Fruit fly (Drosophila melanogaster) whole organism, wandering third instar larva: ENCODE data around the gene Tnks.
A peak's percentile ranks its signal among the peaks of the same experiment; 100 is the strongest.

ENCODE experiments used
- Abd-B ChIP-seq: fragments of >200 bp; optimal IDR thresholded peaks from 2 replicates; lab custom pipeline; 2017; ENCODE audit warnings: missing biosample characterization, missing genetic modification characterization
- CG32264 ChIP-seq: fragments of 200-800 bp; sonication (Bioruptor generic); optimal IDR thresholded peaks from 2 replicates; lab custom pipeline; 2016; ENCODE audit warnings: missing biosample characterization, missing genetic modification characterization
- CG9705 ChIP-seq: fragments of 200-800 bp; sonication (Bioruptor generic); optimal IDR thresholded peaks from 2 replicates; lab custom pipeline; 2018; ENCODE audit warnings: missing biosample characterization, mild to moderate bottlenecking, missing genetic modification characterization
- CrebA ChIP-seq: fragments of 200-800 bp; sonication (Bioruptor generic); optimal IDR thresholded peaks from 2 replicates; lab custom pipeline; 2016; ENCODE audit warnings: missing biosample characterization, mild to moderate bottlenecking, missing genetic modification characterization, borderline replicate concordance
- Dfd ChIP-seq: fragments of >200 bp; optimal IDR thresholded peaks from 2 replicates; lab custom pipeline; 2017; ENCODE audit warnings: missing biosample characterization, missing genetic modification characterization
- Dif ChIP-seq: fragments of 200-275, 200-300 bp; sonication (Bioruptor generic); optimal IDR thresholded peaks from 2 replicates; lab custom pipeline; 2018; ENCODE audit warnings: missing biosample characterization, missing genetic modification characterization; ENCODE audit not compliant: partially characterized antibody
- GATAd ChIP-seq: sonication (Bioruptor generic); optimal IDR thresholded peaks from 2 replicates; lab custom pipeline; 2016; ENCODE audit warnings: missing biosample characterization, missing genetic modification characterization
- HLH106 ChIP-seq: fragments of 200-800 bp; optimal IDR thresholded peaks from 3 replicates; lab custom pipeline; 2019; ENCODE audit warnings: missing biosample characterization, mild to moderate bottlenecking, missing genetic modification characterization, moderate library complexity
- Hnf4 ChIP-seq: fragments of 200-800 bp; sonication (Bioruptor generic); optimal IDR thresholded peaks from 2 replicates; lab custom pipeline; 2016; ENCODE audit warnings: missing biosample characterization, mild to moderate bottlenecking, missing genetic modification characterization
- Hr78 ChIP-seq: fragments of >200 bp; optimal IDR thresholded peaks from 2 replicates; lab custom pipeline; 2017; ENCODE audit warnings: missing biosample characterization, missing genetic modification characterization
- Hr83 ChIP-seq: fragments of 200-300 bp; sonication (Bioruptor generic); optimal IDR thresholded peaks from 2 replicates; lab custom pipeline; 2016; ENCODE audit warnings: missing biosample characterization, mild to moderate bottlenecking, missing genetic modification characterization, moderate library complexity; ENCODE audit not compliant: poor library complexity, severe bottlenecking
- Jra ChIP-seq: sonication (Bioruptor generic); optimal IDR thresholded peaks from 2 replicates; lab custom pipeline; 2016; ENCODE audit warnings: missing biosample characterization, missing genetic modification characterization
- Mio ChIP-seq: sonication (Bioruptor generic); optimal IDR thresholded peaks from 2 replicates; lab custom pipeline; 2016; ENCODE audit warnings: missing biosample characterization, missing genetic modification characterization
- Myc ChIP-seq: fragments of >200 bp; optimal IDR thresholded peaks from 2 replicates; lab custom pipeline; 2017
- N ChIP-seq: fragments of >200 bp; optimal IDR thresholded peaks from 2 replicates; lab custom pipeline; 2018; ENCODE audit warnings: missing biosample characterization, missing external identifiers, missing genetic modification characterization
- OdsH ChIP-seq: fragments of 200-800 bp; sonication (Bioruptor generic); optimal IDR thresholded peaks from 2 replicates; lab custom pipeline; 2016; ENCODE audit warnings: missing biosample characterization, mild to moderate bottlenecking, missing genetic modification characterization
- Rel ChIP-seq, 2 experiments: fragments of 200-800 bp; sonication (Bioruptor generic) in 1 of 2; optimal IDR thresholded peaks; 2 replicates in 1 of 2; 3 replicates in 1 of 2; lab custom pipeline; 2016 to 2019; ENCODE audit warnings: mild to moderate bottlenecking in 2 of 2, missing biosample characterization in 2 of 2, missing genetic modification characterization in 2 of 2, moderate library complexity in 1 of 2
- Sp1 ChIP-seq: fragments of 200-800 bp; sonication (Bioruptor generic); optimal IDR thresholded peaks from 3 replicates; lab custom pipeline; 2019; ENCODE audit warnings: missing biosample characterization, mild to moderate bottlenecking, missing genetic modification characterization, moderate library complexity
- Vsx2 ChIP-seq: fragments of 200-300, 225-300 bp; sonication (Bioruptor generic); optimal IDR thresholded peaks from 2 replicates; lab custom pipeline; 2018; ENCODE audit warnings: missing biosample characterization, missing genetic modification characterization; ENCODE audit not compliant: partially characterized antibody
- br ChIP-seq: fragments of 200-800 bp; sonication (Bioruptor generic); optimal IDR thresholded peaks from 2 replicates; lab custom pipeline; 2016; ENCODE audit warnings: missing biosample characterization, missing genetic modification characterization
- brk ChIP-seq: fragments of 200-800 bp; sonication (Bioruptor generic); optimal IDR thresholded peaks from 2 replicates; lab custom pipeline; 2016; ENCODE audit warnings: missing biosample characterization, mild to moderate bottlenecking, missing genetic modification characterization
- dl ChIP-seq, 2 experiments: fragments of 175-275, 200-275 bp in 1 of 2; fragments of 200-275 bp in 1 of 2; sonication (Bioruptor generic); optimal IDR thresholded peaks; lab custom pipeline; 2018; ENCODE audit warnings: mild to moderate bottlenecking in 2 of 2, missing biosample characterization in 2 of 2, missing genetic modification characterization in 2 of 2, moderate library complexity in 2 of 2; ENCODE audit not compliant: partially characterized antibody in 2 of 2, insufficient read depth in 1 of 2
- dmrt93B ChIP-seq: fragments of 200-800 bp; sonication (Bioruptor generic); optimal IDR thresholded peaks from 2 replicates; lab custom pipeline; 2018; ENCODE audit warnings: missing biosample characterization, mild to moderate bottlenecking, missing genetic modification characterization
- dsf ChIP-seq: sonication (Bioruptor generic); optimal IDR thresholded peaks from 2 replicates; lab custom pipeline; 2016; ENCODE audit warnings: missing biosample characterization, missing genetic modification characterization, borderline replicate concordance
- ey ChIP-seq: fragments of 200-800 bp; sonication (Bioruptor generic); optimal IDR thresholded peaks from 2 replicates; lab custom pipeline; 2016; ENCODE audit warnings: missing biosample characterization, missing genetic modification characterization
- foxo ChIP-seq, 2 experiments: fragments of 200-800 bp; sonication (Bioruptor generic); optimal IDR thresholded peaks; 2 replicates in 1 of 2; 3 replicates in 1 of 2; lab custom pipeline; 2016 to 2017; ENCODE audit warnings: missing biosample characterization in 2 of 2, missing genetic modification characterization in 2 of 2
- fru ChIP-seq: fragments of 200-800 bp; sonication (Bioruptor generic); optimal IDR thresholded peaks from 3 replicates; lab custom pipeline; 2016; ENCODE audit warnings: missing biosample characterization, mild to moderate bottlenecking, missing genetic modification characterization
- h ChIP-seq: fragments of 200-800 bp; sonication (Bioruptor generic); optimal IDR thresholded peaks from 3 replicates; lab custom pipeline; 2016; ENCODE audit warnings: missing biosample characterization, mild to moderate bottlenecking, missing genetic modification characterization
- jim ChIP-seq: fragments of 175-275, 200-325 bp; sonication (Bioruptor generic); optimal IDR thresholded peaks from 2 replicates; lab custom pipeline; 2016; ENCODE audit warnings: missing biosample characterization, mild to moderate bottlenecking, missing genetic modification characterization
- lola ChIP-seq: fragments of >200 bp; optimal IDR thresholded peaks from 2 replicates; lab custom pipeline; 2017; ENCODE audit warnings: missing biosample characterization, missing genetic modification characterization
- pan ChIP-seq: fragments of >200 bp; optimal IDR thresholded peaks from 2 replicates; lab custom pipeline; 2017
- psq ChIP-seq: fragments of 200-800 bp; sonication (Bioruptor generic); optimal IDR thresholded peaks from 3 replicates; lab custom pipeline; 2017; ENCODE audit warnings: missing biosample characterization, mild to moderate bottlenecking, missing genetic modification characterization, moderate library complexity
- rgr ChIP-seq: fragments of 200-800 bp; sonication (Bioruptor generic); optimal IDR thresholded peaks from 3 replicates; lab custom pipeline; 2016; ENCODE audit warnings: missing biosample characterization, mild to moderate bottlenecking, missing genetic modification characterization
- sage ChIP-seq: fragments of 200-800 bp; sonication (Bioruptor generic); optimal IDR thresholded peaks from 2 replicates; lab custom pipeline; 2016; ENCODE audit warnings: missing biosample characterization, mild to moderate bottlenecking, missing genetic modification characterization
- sv ChIP-seq: fragments of 200-800 bp; sonication (Bioruptor generic); optimal IDR thresholded peaks from 3 replicates; lab custom pipeline; 2016; ENCODE audit warnings: missing biosample characterization, missing genetic modification characterization
- tai ChIP-seq: sonication (Bioruptor generic); optimal IDR thresholded peaks from 2 replicates; lab custom pipeline; 2016; ENCODE audit warnings: missing biosample characterization, missing genetic modification characterization
- usp ChIP-seq: fragments of >200 bp; optimal IDR thresholded peaks from 2 replicates; lab custom pipeline; 2017; ENCODE audit warnings: missing biosample characterization, missing genetic modification characterization
- woc ChIP-seq: sonication (Bioruptor generic); optimal IDR thresholded peaks from 2 replicates; lab custom pipeline; 2016; ENCODE audit warnings: missing biosample characterization, mild to moderate bottlenecking, missing genetic modification characterization

The Tnks gene

dm6 chr3R:25638961-25639360, 22.1 kb downstream of the Tnks start:
- TF ChIP-seq Hr83 (GFP tag; lab: Kevin White, UChicago) (no peak), brk (GFP tag; lab: Kevin White, UChicago) (peak; percentile 59), Dif (GFP tag; lab: Kevin White, UChicago) (no peak), Abd-B (GFP tag; lab: Kevin White, UChicago) (no peak), pan (lab: Kevin White, UChicago) (no peak), jim (GFP tag; lab: Kevin White, UChicago) (no peak), dl (GFP tag; optimal IDR thresholded peaks at IDR 0.05; lab: Kevin White, UChicago; ENCODE audit: insufficient read depth in 1 of 2, partially characterized antibody in 2 of 2) (no peak), tai (peak; percentile 3), Dfd (GFP tag; lab: Kevin White, UChicago) (no peak), woc (GFP tag; lab: Kevin White, UChicago) (peak; percentile 54), OdsH (GFP tag; lab: Kevin White, UChicago) (peak; percentile 57), GATAd (GFP tag; lab: Kevin White, UChicago) (no peak), Hr78 (GFP tag; lab: Kevin White, UChicago) (no peak), fru (peak; percentile 83), sage (GFP tag; lab: Kevin White, UChicago) (peak; percentile 50), rgr (GFP tag; lab: Kevin White, UChicago) (peak; percentile 62), Hnf4 (GFP tag; lab: Kevin White, UChicago) (peak; percentile 53), usp (no peak), ey (GFP tag; lab: Kevin White, UChicago) (peak; percentile 65), CrebA (GFP tag; lab: Kevin White, UChicago) (peak; percentile 57), psq (GFP tag; lab: Kevin White, UChicago) (peak; percentile 76), foxo (GFP tag; optimal IDR thresholded peaks at IDR 0.05; lab: Kevin White, UChicago) (peak in 1 of 2 experiments; percentile 78), Rel (GFP tag; optimal IDR thresholded peaks at IDR 0.05; lab: Kevin White, UChicago) (peak; percentile 45), Rel (tag; optimal IDR thresholded peaks at IDR 0.05; lab: Kevin White, UChicago) (no peak), Mio (GFP tag; lab: Kevin White, UChicago) (no peak), h (GFP tag; lab: Kevin White, UChicago) (peak; percentile 78), dsf (GFP tag; lab: Kevin White, UChicago) (no peak), Jra (GFP tag; lab: Kevin White, UChicago) (peak; percentile 29), Vsx2 (no peak), N (GFP tag; lab: Kevin White, UChicago) (no peak), dmrt93B (GFP tag; lab: Kevin White, UChicago) (no peak), CG9705 (GFP tag; lab: Kevin White, UChicago) (peak; percentile 1), Myc (lab: Kevin White, UChicago) (no peak), br (GFP tag; lab: Kevin White, UChicago) (peak; percentile 58), sv (no peak), Sp1 (peak; percentile 67), CG32264 (GFP tag; lab: Kevin White, UChicago) (peak; percentile 19), lola (GFP tag; lab: Kevin White, UChicago) (no peak), HLH106 (tag; lab: Kevin White, UChicago) (peak; percentile 67)

dm6 chr3R:25638381-25638780, 22.7 kb downstream of the Tnks start:
- TF ChIP-seq OdsH (GFP tag; lab: Kevin White, UChicago) (no peak), psq (GFP tag; lab: Kevin White, UChicago) (peak; percentile 3), Hr78 (GFP tag; lab: Kevin White, UChicago) (no peak), fru (no peak)
